Worm (Caenorhabditis elegans): Measurements from ENCODE around the gene scav-5.

Gene scav-5

DNA sequence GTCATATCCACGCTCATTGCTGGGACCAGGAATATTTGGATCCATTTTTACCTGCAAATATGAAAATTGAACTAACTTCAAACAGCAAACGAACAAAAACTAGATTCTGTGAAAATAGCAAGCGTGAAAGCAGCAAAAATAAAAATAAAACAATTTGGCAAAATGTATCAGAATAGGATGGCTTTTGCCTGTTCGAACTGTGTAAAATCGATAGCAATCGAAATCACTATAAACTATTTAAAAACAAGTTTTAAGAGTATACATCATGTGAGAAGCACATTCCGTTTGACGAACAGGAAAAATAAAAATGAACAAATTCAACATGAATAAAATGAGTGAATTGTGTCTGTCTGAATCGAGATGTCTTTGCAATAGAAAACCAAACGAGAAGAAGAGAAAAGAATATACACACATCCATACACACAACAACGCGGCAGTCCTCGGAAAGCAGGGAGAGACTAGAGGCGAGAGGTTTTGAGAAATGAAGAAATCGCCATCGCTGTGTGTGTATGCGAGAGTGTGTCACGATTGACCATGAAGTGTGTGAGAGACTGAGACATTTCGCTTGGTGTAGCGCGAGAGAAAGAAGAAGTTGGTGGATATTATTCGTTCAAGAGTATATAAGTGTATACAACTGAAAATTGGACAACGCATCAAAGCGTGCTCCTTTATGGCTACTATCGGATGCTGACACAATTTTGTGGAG lies 41.4 kb downstream of the scav-5 start, which contains the start of gene phf-34 (continued):
- TF ChIP-seq nhr-25 (tag; optimal IDR thresholded peaks at IDR 0.05; ENCODE audit: borderline replicate concordance, insufficient read depth): no peak

DNA sequence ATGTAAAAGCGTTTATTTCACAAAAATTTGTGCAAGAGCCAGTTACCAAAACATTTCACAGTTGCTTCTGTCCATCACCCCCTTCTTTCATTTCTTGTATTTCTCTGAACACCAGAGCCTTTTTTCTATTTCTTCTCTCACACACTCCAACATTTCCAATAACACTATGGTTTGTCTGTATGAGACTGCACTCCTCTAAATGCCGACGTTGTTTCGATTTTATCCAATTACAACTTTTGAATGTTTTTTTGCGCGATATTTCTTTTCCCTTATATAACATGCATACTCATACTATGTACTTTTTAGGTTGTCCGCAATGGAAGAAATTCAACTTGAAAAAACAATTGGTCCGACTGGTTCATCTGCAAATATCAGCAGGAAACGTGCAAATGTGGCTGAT lies 47.7 kb downstream of the scav-5 start, which contains the start of gene F21G4.5:
Gene F21G4.5 (plus strand): TSS at position 301 of the 400 bp plus-strand sequence.
- TF ChIP-seq jun-1 (tag; optimal IDR thresholded peaks at IDR 0.05) (no peak), nhr-25 (tag; optimal IDR thresholded peaks at IDR 0.05; ENCODE audit: borderline replicate concordance, insufficient read depth) (no peak), skn-1 (tag; optimal IDR thresholded peaks at IDR 0.05) (no peak), daf-19 (GFP tag; conservative IDR thresholded peaks at IDR 0.05) (no peak), ceh-28 (tag; optimal IDR thresholded peaks at IDR 0.05) (no peak), lin-29 (GFP tag; IDR thresholded peaks at IDR 0.05) (no peak), zag-1 (tag; optimal IDR thresholded peaks at IDR 0.05) (no peak), nhr-28 (tag; optimal IDR thresholded peaks at IDR 0.05) (no peak), nhr-77 (tag; optimal IDR thresholded peaks at IDR 0.05) (no peak), dpl-1 (GFP tag; optimal IDR thresholded peaks at IDR 0.05) (no peak), mep-1 (tag; optimal IDR thresholded peaks at IDR 0.05) (no peak), sdz-12 (GFP tag; optimal IDR thresholded peaks at IDR 0.05) (no peak)

Data from whole organism, L4 larva.